Worm (Caenorhabditis elegans) whole organism, mixed stage, embryonic: Measurements from ENCODE around the gene nhr-112.

Experiments used
- blmp-1 ChIP-seq: fragments of 150-350 bp; optimal IDR thresholded peaks from 2 replicates; lab custom pipeline; 2014; ENCODE audit warnings: missing biosample characterization, missing genetic modification characterization
- cnd-1 ChIP-seq: fragments of 200-800 bp; sonication (Bioruptor generic); optimal IDR thresholded peaks from 2 replicates; lab custom pipeline; 2018; ENCODE audit warnings: mild to moderate bottlenecking, missing genetic modification characterization, missing compliant biosample characterization
- elt-1 ChIP-seq: sonication (generic microtip); optimal IDR thresholded peaks from 2 replicates; lab custom pipeline; 2017; ENCODE audit warnings: missing genetic modification characterization, mild to moderate bottlenecking, missing compliant biosample characterization, antibody characterized with exemption, moderate library complexity, borderline replicate concordance; ENCODE audit not compliant: insufficient read depth
- elt-3 ChIP-seq: fragments of 150-350 bp; optimal IDR thresholded peaks from 2 replicates; lab custom pipeline; 2014; ENCODE audit warnings: missing biosample characterization, missing genetic modification characterization
- flh-1 ChIP-seq: fragments of 200-800 bp; sonication (Bioruptor generic); optimal IDR thresholded peaks from 2 replicates; lab custom pipeline; 2018; ENCODE audit warnings: mild to moderate bottlenecking, missing genetic modification characterization, moderate library complexity, missing compliant biosample characterization
- hlh-1 ChIP-seq: fragments of 150-350 bp; optimal IDR thresholded peaks from 2 replicates; lab custom pipeline; 2014; ENCODE audit warnings: missing biosample characterization, missing genetic modification reagents, missing genetic modification characterization
- mab-5 ChIP-seq: fragments of 150-350 bp; optimal IDR thresholded peaks from 2 replicates; lab custom pipeline; 2014; ENCODE audit warnings: missing biosample characterization, missing genetic modification characterization
- nhr-28 ChIP-seq: fragments of 150-350 bp; optimal IDR thresholded peaks from 2 replicates; lab custom pipeline; 2014; ENCODE audit warnings: missing biosample characterization, missing genetic modification characterization
- snpc-4 ChIP-seq: fragments of 150-350 bp; optimal IDR thresholded peaks from 2 replicates; lab custom pipeline; 2014; ENCODE audit warnings: missing biosample characterization, missing genetic modification characterization
- sptf-1 ChIP-seq: sonication (generic microtip); optimal IDR thresholded peaks from 2 replicates; lab custom pipeline; 2017; ENCODE audit warnings: mild to moderate bottlenecking, missing genetic modification characterization, moderate library complexity, missing compliant biosample characterization
- unc-39 ChIP-seq: fragments of 150-350 bp; optimal IDR thresholded peaks from 2 replicates; lab custom pipeline; 2014; ENCODE audit warnings: missing biosample characterization, missing genetic modification characterization
- unc-62 ChIP-seq: fragments of 150-350 bp; optimal IDR thresholded peaks from 2 replicates; lab custom pipeline; 2014; ENCODE audit warnings: missing biosample characterization, missing genetic modification reagents, missing genetic modification characterization

DNA sequence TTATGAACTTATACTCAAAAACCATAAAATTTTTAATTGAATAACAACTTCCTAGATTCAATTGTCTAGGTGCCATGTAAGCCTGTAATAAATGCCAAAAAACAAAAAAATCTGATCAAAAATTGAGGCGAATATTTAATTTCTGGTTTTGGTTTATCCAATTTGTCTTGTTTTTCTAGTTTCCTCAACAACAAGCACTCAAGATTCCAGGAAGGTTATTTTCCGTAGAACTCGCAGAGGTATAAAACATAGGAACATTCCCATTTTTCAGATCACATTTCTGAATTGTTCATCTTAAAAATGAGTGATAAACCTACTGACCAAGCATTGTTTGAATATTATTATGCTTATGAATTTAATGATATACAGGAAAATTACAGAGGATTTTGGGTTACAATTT is 26.5 kb downstream of the nhr-112 start, which contains the start of gene srw-41:
- TF ChIP-seq unc-62 (GFP tag; lab: Kevin White, UChicago) (no peak), unc-39 (no peak), snpc-4 (tag; lab: Kevin White, UChicago) (no peak), sptf-1 (tag; lab: Kevin White, UChicago) (no peak), mab-5 (tag; lab: Kevin White, UChicago) (no peak), blmp-1 (tag; lab: Kevin White, UChicago) (no peak), elt-1 (tag; lab: Kevin White, UChicago) (no peak), flh-1 (GFP tag; lab: Kevin White, UChicago) (no peak), hlh-1 (tag; lab: Kevin White, UChicago) (no peak), elt-3 (tag; lab: Kevin White, UChicago) (no peak), nhr-28 (no peak), cnd-1 (tag; lab: Kevin White, UChicago) (no peak)
